Fruit fly (Drosophila melanogaster) whole organism, embryonic: ENCODE data around the gene CG6142.

ENCODE experiments used
- Atf-2 ChIP-seq: fragments of 200-800 bp; sonication (Bioruptor generic); optimal IDR thresholded peaks from 2 replicates; lab custom pipeline; 2016; ENCODE audit warnings: missing biosample characterization, missing genetic modification characterization
- CG10209 ChIP-seq: fragments of 200-800 bp; sonication (Bioruptor generic); optimal IDR thresholded peaks from 3 replicates; lab custom pipeline; 2017; ENCODE audit warnings: missing biosample characterization, mild to moderate bottlenecking, missing genetic modification characterization, missing genetic modification reagents
- CG10267 ChIP-seq: fragments of 200-800 bp; sonication (Bioruptor generic); optimal IDR thresholded peaks from 2 replicates; lab custom pipeline; 2018; ENCODE audit warnings: missing biosample characterization, mild to moderate bottlenecking, missing genetic modification characterization, moderate library complexity
- CG11247 ChIP-seq: fragments of 200-800 bp; sonication (Bioruptor generic); IDR thresholded peaks from 2 replicates; pipeline ENCODE4 v1.3.6; 2022; ENCODE audit warnings: missing biosample characterization, missing genetic modification characterization
- CG13287 ChIP-seq: fragments of 200-800 bp; sonication (Bioruptor generic); IDR thresholded peaks from 2 replicates; pipeline ENCODE4 v1.3.6; 2022; ENCODE audit warnings: missing biosample characterization, missing genetic modification characterization; ENCODE audit not compliant: partially characterized antibody
- CG16863 ChIP-seq: fragments of 200-800 bp; sonication (Bioruptor generic); optimal IDR thresholded peaks from 3 replicates; lab custom pipeline; 2016; ENCODE audit warnings: missing biosample characterization, missing genetic modification characterization
- CG1832 ChIP-seq: fragments of 200-800 bp; sonication (Bioruptor generic); optimal IDR thresholded peaks from 2 replicates; lab custom pipeline; 2017; ENCODE audit warnings: missing biosample characterization, mild to moderate bottlenecking, missing genetic modification characterization, inconsistent platforms
- CG18599 ChIP-seq: fragments of 200-800 bp; sonication (Bioruptor generic); optimal IDR thresholded peaks from 3 replicates; lab custom pipeline; 2017; ENCODE audit warnings: missing biosample characterization, missing genetic modification characterization, mild to moderate bottlenecking, moderate library complexity, missing genetic modification reagents
- CG3065 ChIP-seq: fragments of 200-800 bp; sonication (Bioruptor generic); optimal IDR thresholded peaks from 2 replicates; lab custom pipeline; 2016; ENCODE audit warnings: missing biosample characterization, missing genetic modification characterization
- CG33213 ChIP-seq: fragments of 200-800 bp; sonication (Bioruptor generic); optimal IDR thresholded peaks from 3 replicates; lab custom pipeline; 2016; ENCODE audit warnings: missing biosample characterization, missing genetic modification characterization
- CG3407 ChIP-seq: fragments of 200-800 bp; sonication (Bioruptor generic); optimal IDR thresholded peaks from 2 replicates; lab custom pipeline; 2018; ENCODE audit warnings: missing biosample characterization, mild to moderate bottlenecking, missing genetic modification characterization
- CG4707 ChIP-seq: fragments of 200-800 bp; sonication (Bioruptor generic); optimal IDR thresholded peaks from 2 replicates; lab custom pipeline; 2018; ENCODE audit warnings: missing biosample characterization, mild to moderate bottlenecking, missing genetic modification characterization, moderate library complexity
- CG4854 ChIP-seq: fragments of 200-800 bp; sonication (Bioruptor generic); optimal IDR thresholded peaks from 2 replicates; lab custom pipeline; 2016; ENCODE audit warnings: missing biosample characterization, missing genetic modification characterization, inconsistent platforms
- CG6654 ChIP-seq: fragments of 200-800 bp; sonication (Bioruptor generic); optimal IDR thresholded peaks from 2 replicates; lab custom pipeline; 2017; ENCODE audit warnings: missing biosample characterization, mild to moderate bottlenecking, missing genetic modification characterization
- CG7271 ChIP-seq: fragments of 200-800 bp; sonication (Bioruptor generic); optimal IDR thresholded peaks from 2 replicates; lab custom pipeline; 2018; ENCODE audit warnings: missing biosample characterization, mild to moderate bottlenecking, missing genetic modification characterization, moderate library complexity
- CG8944 ChIP-seq: fragments of 200-800 bp; sonication (Bioruptor generic); optimal IDR thresholded peaks from 3 replicates; lab custom pipeline; 2016; ENCODE audit warnings: missing biosample characterization, missing genetic modification characterization
- CTCF ChIP-seq: fragments of 200-800 bp; sonication (Bioruptor generic); optimal IDR thresholded peaks from 2 replicates; lab custom pipeline; 2017; ENCODE audit warnings: missing biosample characterization, mild to moderate bottlenecking, missing genetic modification characterization, moderate library complexity
- Drgx ChIP-seq: fragments of 200-800 bp; sonication (Bioruptor generic); IDR thresholded peaks from 2 replicates; pipeline ENCODE4 v1.3.6; 2022; ENCODE audit warnings: missing biosample characterization, missing genetic modification characterization
- E2f1 ChIP-seq: fragments of 200-800 bp; sonication (Bioruptor generic); IDR thresholded peaks from 2 replicates; pipeline ENCODE4 v1.3.6; 2022; ENCODE audit warnings: missing biosample characterization, missing genetic modification characterization
- Ets97D ChIP-seq: fragments of 200-800 bp; sonication (Bioruptor generic); optimal IDR thresholded peaks from 3 replicates; lab custom pipeline; 2016; ENCODE audit warnings: missing biosample characterization, missing genetic modification characterization
- Hsf ChIP-seq: fragments of 200-800 bp; sonication (Bioruptor generic); optimal IDR thresholded peaks from 3 replicates; lab custom pipeline; 2016; ENCODE audit warnings: missing biosample characterization, missing genetic modification characterization
- MESR4 ChIP-seq: fragments of 200-800 bp; sonication (Bioruptor generic); optimal IDR thresholded peaks from 2 replicates; lab custom pipeline; 2018; ENCODE audit warnings: missing biosample characterization, mild to moderate bottlenecking, missing genetic modification characterization, moderate library complexity
- Six4 ChIP-seq: fragments of 200-800 bp; sonication (Bioruptor generic); optimal IDR thresholded peaks from 2 replicates; lab custom pipeline; 2016; ENCODE audit warnings: missing biosample characterization, missing genetic modification characterization
- Tbp ChIP-seq: fragments of >200 bp; optimal IDR thresholded peaks from 2 replicates; lab custom pipeline; 2018; ENCODE audit warnings: missing biosample characterization, missing genetic modification characterization
- abd-A ChIP-seq: fragments of 200-800 bp; sonication (Bioruptor generic); optimal IDR thresholded peaks from 3 replicates; lab custom pipeline; 2019; ENCODE audit warnings: missing biosample characterization, mild to moderate bottlenecking, missing genetic modification characterization, moderate library complexity
- ara ChIP-seq: fragments of 200-800 bp; sonication (Bioruptor generic); IDR thresholded peaks from 2 replicates; pipeline ENCODE4 v1.3.6; 2022; ENCODE audit warnings: missing biosample characterization, missing genetic modification characterization
- chn ChIP-seq: fragments of 200-800 bp; sonication (Bioruptor generic); optimal IDR thresholded peaks from 2 replicates; lab custom pipeline; 2016; ENCODE audit warnings: missing biosample characterization, missing genetic modification characterization
- corto ChIP-seq: fragments of 200-800 bp; sonication (Bioruptor generic); optimal IDR thresholded peaks from 2 replicates; lab custom pipeline; 2016; ENCODE audit warnings: missing biosample characterization, mild to moderate bottlenecking, missing genetic modification characterization, moderate library complexity
- crol ChIP-seq: fragments of 200-800 bp; sonication (Bioruptor generic); IDR thresholded peaks from 2 replicates; pipeline ENCODE4 v1.3.6; 2022; ENCODE audit warnings: missing biosample characterization, missing genetic modification characterization
- crp ChIP-seq, 2 experiments: fragments of 200-800 bp; sonication (Bioruptor generic); optimal IDR thresholded peaks; 2 replicates in 1 of 2; 3 replicates in 1 of 2; lab custom pipeline; 2017; ENCODE audit warnings: missing biosample characterization in 2 of 2, missing genetic modification characterization in 2 of 2, mild to moderate bottlenecking in 1 of 2, moderate library complexity in 1 of 2
- esg ChIP-seq: fragments of 200-800 bp; sonication (Bioruptor generic); conservative IDR thresholded peaks from 2 replicates; pipeline ENCODE4 v1.3.6; 2022; ENCODE audit warnings: missing biosample characterization, missing genetic modification characterization
- exex ChIP-seq: fragments of 200-800 bp; sonication (Bioruptor generic); optimal IDR thresholded peaks from 4 replicates; lab custom pipeline; 2018; ENCODE audit warnings: missing biosample characterization, mild to moderate bottlenecking, missing genetic modification characterization, moderate library complexity
- eyg ChIP-seq: fragments of 200-800 bp; sonication (Bioruptor generic); optimal IDR thresholded peaks from 3 replicates; lab custom pipeline; 2016; ENCODE audit warnings: missing biosample characterization, missing genetic modification characterization
- gem ChIP-seq: fragments of 200-800 bp; sonication (Bioruptor generic); optimal IDR thresholded peaks from 2 replicates; lab custom pipeline; 2019; ENCODE audit warnings: missing biosample characterization, mild to moderate bottlenecking, missing genetic modification characterization, moderate library complexity
- gt ChIP-seq: fragments of 200-800 bp; sonication (Bioruptor generic); IDR thresholded peaks from 2 replicates; pipeline ENCODE4 v1.3.6; 2022; ENCODE audit warnings: missing biosample characterization, missing genetic modification characterization
- hkb ChIP-seq, 2 experiments: fragments of 200-800 bp in 1 of 2; fragments of >200 bp in 1 of 2; sonication (Bioruptor generic) in 1 of 2; IDR thresholded peaks in 1 of 2; optimal IDR thresholded peaks in 1 of 2; 2 replicates each; pipeline versions ENCODE4 v1.3.6 to Lab custom; 2017 to 2022; ENCODE audit warnings: missing biosample characterization in 1 of 2, missing genetic modification characterization in 1 of 2
- lbe ChIP-seq: fragments of 200-800 bp; sonication (Bioruptor generic); optimal IDR thresholded peaks from 2 replicates; lab custom pipeline; 2016; ENCODE audit warnings: missing biosample characterization, mild to moderate bottlenecking, missing genetic modification characterization
- nerfin-1 ChIP-seq: fragments of 200-800 bp; sonication (Bioruptor generic); optimal IDR thresholded peaks from 3 replicates; lab custom pipeline; 2019; ENCODE audit warnings: missing biosample characterization, mild to moderate bottlenecking, missing genetic modification characterization, moderate library complexity
- nmo ChIP-seq: fragments of 200-800 bp; sonication (Bioruptor generic); optimal IDR thresholded peaks from 2 replicates; lab custom pipeline; 2018; ENCODE audit warnings: missing biosample characterization, mild to moderate bottlenecking, missing genetic modification characterization, moderate library complexity
- pita ChIP-seq: fragments of 200-800 bp; sonication (Bioruptor generic); optimal IDR thresholded peaks from 2 replicates; lab custom pipeline; 2017; ENCODE audit warnings: missing biosample characterization, mild to moderate bottlenecking, missing genetic modification characterization
- pnt ChIP-seq: fragments of 200-800 bp; sonication (Bioruptor generic); optimal IDR thresholded peaks from 3 replicates; lab custom pipeline; 2016; ENCODE audit warnings: missing biosample characterization, missing genetic modification characterization
- pros ChIP-seq: fragments of 200-800 bp; sonication (Bioruptor generic); optimal IDR thresholded peaks from 3 replicates; lab custom pipeline; 2019; ENCODE audit warnings: missing biosample characterization, mild to moderate bottlenecking, missing genetic modification characterization, moderate library complexity
- pzg ChIP-seq: fragments of 200-800 bp; sonication (Bioruptor generic); optimal IDR thresholded peaks from 3 replicates; lab custom pipeline; 2018; ENCODE audit warnings: missing biosample characterization, mild to moderate bottlenecking, missing genetic modification characterization, moderate library complexity
- ro ChIP-seq: fragments of 200-800 bp; sonication (Bioruptor generic); IDR thresholded peaks from 2 replicates; pipeline ENCODE4 v1.3.6; 2022; ENCODE audit warnings: missing biosample characterization, missing genetic modification characterization
- seq ChIP-seq: fragments of 200-800 bp; sonication (Bioruptor generic); IDR thresholded peaks from 2 replicates; pipeline ENCODE4 v1.3.6; 2022; ENCODE audit warnings: missing biosample characterization, missing genetic modification characterization
- sna ChIP-seq: fragments of 200-800 bp; sonication (Bioruptor generic); IDR thresholded peaks from 2 replicates; pipeline ENCODE4 v1.3.6; 2022; ENCODE audit warnings: missing biosample characterization, missing genetic modification characterization; ENCODE audit not compliant: partially characterized antibody
- tgo ChIP-seq: fragments of 200-800 bp; sonication (Bioruptor generic); IDR thresholded peaks from 3 replicates; pipeline ENCODE4 v1.3.6; 2022; ENCODE audit warnings: missing biosample characterization, missing genetic modification characterization
- toy ChIP-seq: fragments of 200-800 bp; sonication (Bioruptor generic); IDR thresholded peaks from 2 replicates; pipeline ENCODE4 v1.3.6; 2022; ENCODE audit warnings: missing biosample characterization, missing genetic modification characterization
- unpg ChIP-seq: fragments of 200-800 bp; sonication (Bioruptor generic); optimal IDR thresholded peaks from 3 replicates; lab custom pipeline; 2018; ENCODE audit warnings: missing biosample characterization, mild to moderate bottlenecking, missing genetic modification characterization, moderate library complexity
- wek ChIP-seq: fragments of 200-800 bp; sonication (Bioruptor generic); optimal IDR thresholded peaks from 3 replicates; lab custom pipeline; 2018; ENCODE audit warnings: missing biosample characterization, mild to moderate bottlenecking, missing genetic modification characterization, moderate library complexity
- yki ChIP-seq: fragments of >200 bp; optimal IDR thresholded peaks from 3 replicates; lab custom pipeline; 2018
- zfh2 ChIP-seq: fragments of 200-800 bp; sonication (Bioruptor generic); optimal IDR thresholded peaks from 2 replicates; lab custom pipeline; 2016; ENCODE audit warnings: missing biosample characterization, missing genetic modification characterization

The CG6142 gene

DNA sequence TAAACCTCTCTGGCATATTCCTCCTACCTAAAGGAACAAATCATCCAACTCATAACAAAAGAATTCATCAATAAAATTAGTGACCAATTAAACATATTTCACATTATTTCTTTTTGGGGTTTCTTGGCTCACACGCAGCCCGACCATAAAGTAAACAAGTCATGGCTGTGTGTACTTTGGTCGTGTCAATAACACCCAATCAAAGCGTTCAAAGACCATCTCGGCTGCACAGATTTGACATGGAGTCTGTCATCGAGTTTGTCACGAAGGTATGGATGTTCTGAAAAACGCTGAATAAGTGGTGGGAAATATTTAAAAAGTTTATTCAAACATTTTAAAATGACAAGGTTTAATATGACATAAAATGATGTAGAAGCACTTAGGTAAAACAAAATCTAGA, 2.4 kb upstream of the CG6142 start (continued):
- TF ChIP-seq CG16863, result peak; percentile 45
- no peak for TF ChIP-seq pzg (GFP tag; lab: Kevin White, UChicago)
- no peak for TF ChIP-seq pros (GFP tag; lab: Kevin White, UChicago)
- TF ChIP-seq Tbp (GFP tag; lab: Kevin White, UChicago), result no peak
- TF ChIP-seq CG8944 (GFP tag; lab: Kevin White, UChicago), result peak; percentile 34
- TF ChIP-seq gem (tag; lab: Kevin White, UChicago), result peak; percentile 51
- TF ChIP-seq Atf-2, result no peak
- no peak for TF ChIP-seq gt (GFP tag; lab: Robert Waterston, UW)
- TF ChIP-seq esg (GFP tag; lab: Robert Waterston, UW), result no peak
- TF ChIP-seq ro (GFP tag; lab: Robert Waterston, UW), result no peak
- TF ChIP-seq CG18599, result peak; percentile 36
- no peak for TF ChIP-seq sna (GFP tag; lab: Robert Waterston, UW)
- TF ChIP-seq CG3065 (GFP tag; lab: Kevin White, UChicago), result peak; percentile 11
- no peak for TF ChIP-seq corto
- no peak for TF ChIP-seq crp (GFP tag; optimal IDR thresholded peaks at IDR 0.05; lab: Kevin White, UChicago)
- TF ChIP-seq CG4707, result peak; percentile 16
- no peak for TF ChIP-seq chn (GFP tag; lab: Kevin White, UChicago)
- TF ChIP-seq hkb (optimal IDR thresholded peaks at IDR 0.05; lab: Kevin White, UChicago), result no peak
- TF ChIP-seq hkb (GFP tag; IDR thresholded peaks at IDR 0.05; lab: Robert Waterston, UW), result peak; percentile 52; the same call in 1 of the 2 replicates
- TF ChIP-seq CG33213 (GFP tag; lab: Kevin White, UChicago), result peak; percentile 70
- TF ChIP-seq seq, result peak; percentile 79
- peak; percentile 67 for TF ChIP-seq wek
- TF ChIP-seq exex, result no peak
- no peak for TF ChIP-seq Hsf (GFP tag; lab: Kevin White, UChicago)
- TF ChIP-seq abd-A (tag; lab: Kevin White, UChicago), result no peak
- peak; percentile 26 for TF ChIP-seq CG10209 (GFP tag; lab: Kevin White, UChicago)
- TF ChIP-seq E2f1 (GFP tag; lab: Robert Waterston, UW), result no peak
- peak; percentile 47 for TF ChIP-seq CG4854 (GFP tag; lab: Kevin White, UChicago)
- TF ChIP-seq lbe (GFP tag; lab: Kevin White, UChicago), result no peak
- TF ChIP-seq eyg (GFP tag; lab: Kevin White, UChicago), result no peak
- no peak for TF ChIP-seq MESR4 (GFP tag; lab: Kevin White, UChicago)
- TF ChIP-seq unpg, result peak; percentile 33
- TF ChIP-seq crol (GFP tag; lab: Robert Waterston, UW), result no peak
- peak; percentile 8 for TF ChIP-seq nmo
- TF ChIP-seq yki, result no peak
- TF ChIP-seq tgo (GFP tag; lab: Robert Waterston, UW), result peak; percentile 35; the same call in 1 of the 3 replicates
- TF ChIP-seq CG10267 (tag; lab: Kevin White, UChicago), result no peak
- TF ChIP-seq ara (GFP tag; lab: Robert Waterston, UW), result peak; percentile 62; the same call in 1 of the 2 replicates
- no peak for TF ChIP-seq CG3407 (GFP tag; lab: Kevin White, UChicago)
- TF ChIP-seq CG7271 (tag; lab: Kevin White, UChicago), result no peak
- TF ChIP-seq Six4 (GFP tag; lab: Kevin White, UChicago), result no peak
- peak; percentile 62 for TF ChIP-seq CG11247
- TF ChIP-seq Drgx (GFP tag; lab: Robert Waterston, UW), result no peak
- no peak for TF ChIP-seq pnt (GFP tag; lab: Kevin White, UChicago)
- no peak for TF ChIP-seq CG13287 (GFP tag; lab: Robert Waterston, UW)
- no peak for TF ChIP-seq zfh2 (GFP tag; lab: Kevin White, UChicago)
- no peak for TF ChIP-seq nerfin-1 (tag; lab: Kevin White, UChicago)
- no peak for TF ChIP-seq CG6654
- TF ChIP-seq Ets97D (GFP tag; lab: Kevin White, UChicago), result peak; percentile 6
- no peak for TF ChIP-seq CTCF (GFP tag; lab: Kevin White, UChicago)
- no peak for TF ChIP-seq toy (GFP tag; lab: Robert Waterston, UW)
- TF ChIP-seq CG1832, result no peak
- TF ChIP-seq pita (GFP tag; lab: Kevin White, UChicago), result no peak
